Fruit fly (Drosophila melanogaster) whole organism, prepupa: Measurements from ENCODE around the gene CG10650.

Experiments
- CG10631 ChIP-seq: fragments of 200-800 bp; sonication (Bioruptor generic); optimal IDR thresholded peaks from 2 replicates; lab custom pipeline; 2016; ENCODE audit warnings: missing biosample characterization, missing genetic modification characterization
- CG11294 ChIP-seq: fragments of 200-800 bp; sonication (Bioruptor generic); IDR thresholded peaks from 2 replicates; pipeline ENCODE4 v1.3.6; 2022; ENCODE audit warnings: missing biosample characterization, missing genetic modification characterization
- CG11762 ChIP-seq: fragments of 200-800 bp; sonication (Bioruptor generic); optimal IDR thresholded peaks from 3 replicates; lab custom pipeline; 2016; ENCODE audit warnings: missing biosample characterization, missing genetic modification characterization; ENCODE audit not compliant: insufficient read depth
- CG11902 ChIP-seq: fragments of 200-800 bp; sonication (Bioruptor generic); optimal IDR thresholded peaks from 3 replicates; lab custom pipeline; 2016; ENCODE audit warnings: missing biosample characterization, missing genetic modification characterization
- CG15336 ChIP-seq: fragments of 200-800 bp; sonication (Bioruptor generic); IDR thresholded peaks from 2 replicates; pipeline ENCODE4 v1.3.6; 2022; ENCODE audit warnings: missing biosample characterization, missing genetic modification characterization
- CG1621 ChIP-seq: fragments of 200-800 bp; sonication (Bioruptor generic); optimal IDR thresholded peaks from 3 replicates; lab custom pipeline; 2018; ENCODE audit warnings: missing biosample characterization, mild to moderate bottlenecking, missing genetic modification characterization
- CG3032 ChIP-seq: fragments of 200-800 bp; optimal IDR thresholded peaks from 2 replicates; lab custom pipeline; 2019; ENCODE audit warnings: missing biosample characterization, mild to moderate bottlenecking, missing genetic modification characterization, moderate library complexity
- CG31627 ChIP-seq: fragments of 200-800 bp; sonication (Bioruptor generic); optimal IDR thresholded peaks from 3 replicates; lab custom pipeline; 2016; ENCODE audit warnings: missing biosample characterization, missing genetic modification characterization
- CG32006 ChIP-seq: fragments of 200-800 bp; sonication (Bioruptor generic); optimal IDR thresholded peaks from 3 replicates; lab custom pipeline; 2017; ENCODE audit warnings: missing biosample characterization, mild to moderate bottlenecking, missing genetic modification characterization
- CG34406 ChIP-seq: fragments of 200-800 bp; sonication (Bioruptor generic); optimal IDR thresholded peaks from 3 replicates; lab custom pipeline; 2016; ENCODE audit warnings: missing biosample characterization, missing genetic modification characterization
- CG3919 ChIP-seq: fragments of 200-800 bp; sonication (Bioruptor generic); optimal IDR thresholded peaks from 3 replicates; lab custom pipeline; 2016; ENCODE audit warnings: missing biosample characterization, missing genetic modification characterization
- CG4318 ChIP-seq: fragments of 200-800 bp; sonication (Bioruptor generic); optimal IDR thresholded peaks from 3 replicates; lab custom pipeline; 2017; ENCODE audit warnings: missing biosample characterization, mild to moderate bottlenecking, missing genetic modification characterization
- CG6163 ChIP-seq: fragments of 200-800 bp; sonication (Bioruptor generic); IDR thresholded peaks from 3 replicates; pipeline ENCODE4 v1.3.6; 2022; ENCODE audit warnings: missing biosample characterization, missing genetic modification characterization
- CG6276 ChIP-seq: fragments of 200-800 bp; sonication (Bioruptor generic); optimal IDR thresholded peaks from 2 replicates; lab custom pipeline; 2017; ENCODE audit warnings: missing biosample characterization, mild to moderate bottlenecking, missing genetic modification characterization
- CG6808 ChIP-seq: fragments of 200-800 bp; sonication (Bioruptor generic); optimal IDR thresholded peaks from 3 replicates; lab custom pipeline; 2017; ENCODE audit warnings: missing biosample characterization, missing genetic modification characterization, mild to moderate bottlenecking, moderate library complexity, missing genetic modification reagents
- CG7368 ChIP-seq: fragments of 200-800 bp; sonication (Bioruptor generic); optimal IDR thresholded peaks from 3 replicates; lab custom pipeline; 2016; ENCODE audit warnings: missing biosample characterization, missing genetic modification characterization
- CG8119 ChIP-seq: fragments of 200-800 bp; sonication (Bioruptor generic); IDR thresholded peaks from 3 replicates; pipeline ENCODE4 v1.3.6; 2022; ENCODE audit warnings: missing biosample characterization, missing genetic modification characterization
- CG8319 ChIP-seq: fragments of 200-800 bp; sonication (Bioruptor generic); optimal IDR thresholded peaks from 3 replicates; lab custom pipeline; 2016; ENCODE audit warnings: missing biosample characterization, missing genetic modification characterization
- CG9139 ChIP-seq: fragments of 200-800 bp; sonication (Bioruptor generic); optimal IDR thresholded peaks from 3 replicates; lab custom pipeline; 2017; ENCODE audit warnings: missing biosample characterization, mild to moderate bottlenecking, missing genetic modification characterization
- Eip78C ChIP-seq: fragments of 200-800 bp; sonication (Bioruptor generic); peaks from one replicate; lab custom pipeline; 2016; ENCODE audit warnings: missing biosample characterization, missing genetic modification characterization
- Eip93F ChIP-seq: fragments of 200-800 bp; sonication (Bioruptor generic); optimal IDR thresholded peaks from 2 replicates; lab custom pipeline; 2016; ENCODE audit warnings: missing biosample characterization, mild to moderate bottlenecking, missing genetic modification characterization
- Ets21C ChIP-seq: fragments of 200-800 bp; sonication (Bioruptor generic); optimal IDR thresholded peaks from 3 replicates; lab custom pipeline; 2016; ENCODE audit warnings: missing biosample characterization, missing genetic modification characterization
- Ets96B ChIP-seq: fragments of 200-800 bp; optimal IDR thresholded peaks from 2 replicates; lab custom pipeline; 2019; ENCODE audit warnings: missing biosample characterization, mild to moderate bottlenecking, missing genetic modification characterization, moderate library complexity
- Gug ChIP-seq: fragments of 200-800 bp; sonication (Bioruptor generic); IDR thresholded peaks from 2 replicates; pipeline ENCODE4 v1.3.6; 2022; ENCODE audit warnings: missing biosample characterization, missing genetic modification characterization
- Hr38 ChIP-seq: sonication (Bioruptor generic); optimal IDR thresholded peaks from 2 replicates; lab custom pipeline; 2016; ENCODE audit warnings: missing biosample characterization, missing genetic modification characterization
- Hr39 ChIP-seq: fragments of 200-800 bp; sonication (Bioruptor generic); optimal IDR thresholded peaks from 2 replicates; lab custom pipeline; 2016; ENCODE audit warnings: missing biosample characterization, missing genetic modification characterization
- Hr4 ChIP-seq: fragments of 200-800 bp; sonication (Bioruptor generic); optimal IDR thresholded peaks from 3 replicates; lab custom pipeline; 2016; ENCODE audit warnings: missing biosample characterization, missing genetic modification characterization
- Lpt ChIP-seq: fragments of 200-800 bp; sonication (Bioruptor generic); optimal IDR thresholded peaks from 3 replicates; lab custom pipeline; 2016; ENCODE audit warnings: missing biosample characterization, missing genetic modification characterization
- Met ChIP-seq: fragments of 200-800 bp; sonication (Bioruptor generic); optimal IDR thresholded peaks from 3 replicates; lab custom pipeline; 2016; ENCODE audit warnings: missing biosample characterization, missing genetic modification characterization
- OdsH ChIP-seq: fragments of 200-800 bp; sonication (Bioruptor generic); optimal IDR thresholded peaks from 3 replicates; lab custom pipeline; 2016; ENCODE audit warnings: missing biosample characterization, missing genetic modification characterization
- Sox102F ChIP-seq: fragments of 200-800 bp; sonication (Bioruptor generic); optimal IDR thresholded peaks from 2 replicates; lab custom pipeline; 2016; ENCODE audit warnings: missing biosample characterization, mild to moderate bottlenecking, missing genetic modification characterization
- Sox14 ChIP-seq: fragments of 200-800 bp; sonication (Bioruptor generic); optimal IDR thresholded peaks from 3 replicates; lab custom pipeline; 2016; ENCODE audit warnings: missing biosample characterization, missing genetic modification characterization
- Sox15 ChIP-seq: fragments of 200-800 bp; sonication (Bioruptor generic); optimal IDR thresholded peaks from 3 replicates; lab custom pipeline; 2016; ENCODE audit warnings: missing biosample characterization, missing genetic modification characterization
- achi ChIP-seq: fragments of 200-800 bp; sonication (Bioruptor generic); optimal IDR thresholded peaks from 3 replicates; lab custom pipeline; 2016; ENCODE audit warnings: missing biosample characterization, missing genetic modification characterization
- acj6 ChIP-seq: fragments of 200-800 bp; sonication (Bioruptor generic); optimal IDR thresholded peaks from 3 replicates; lab custom pipeline; 2016; ENCODE audit warnings: missing biosample characterization, missing genetic modification characterization
- cyc ChIP-seq: fragments of 200-800 bp; sonication (Bioruptor generic); optimal IDR thresholded peaks from 3 replicates; lab custom pipeline; 2016; ENCODE audit warnings: missing biosample characterization, missing genetic modification characterization
- dac ChIP-seq: fragments of 200-800 bp; sonication (Bioruptor generic); optimal IDR thresholded peaks from 2 replicates; lab custom pipeline; 2017; ENCODE audit warnings: missing biosample characterization, mild to moderate bottlenecking, missing genetic modification characterization
- dsx ChIP-seq: fragments of 200-800 bp; optimal IDR thresholded peaks from 3 replicates; lab custom pipeline; 2019; ENCODE audit warnings: missing biosample characterization, mild to moderate bottlenecking, missing genetic modification characterization, moderate library complexity; ENCODE audit not compliant: poor library complexity, severe bottlenecking
- eg ChIP-seq: fragments of 200-800 bp; sonication (Bioruptor generic); IDR thresholded peaks from 3 replicates; pipeline ENCODE4 v1.3.6; 2022; ENCODE audit warnings: missing biosample characterization, missing genetic modification characterization
- esn ChIP-seq: fragments of 200-800 bp; sonication (Bioruptor generic); optimal IDR thresholded peaks from 2 replicates; lab custom pipeline; 2016; ENCODE audit warnings: missing biosample characterization, mild to moderate bottlenecking, missing genetic modification characterization, moderate library complexity
- fd59A ChIP-seq: fragments of 200-800 bp; sonication (Bioruptor generic); optimal IDR thresholded peaks from 2 replicates; lab custom pipeline; 2017; ENCODE audit warnings: missing biosample characterization, mild to moderate bottlenecking, missing genetic modification characterization, missing genetic modification reagents
- fd85E ChIP-seq: fragments of 200-800 bp; sonication (Bioruptor generic); optimal IDR thresholded peaks from 3 replicates; lab custom pipeline; 2016; ENCODE audit warnings: missing biosample characterization, missing genetic modification characterization
- fkh ChIP-seq: fragments of 200-800 bp; sonication (Bioruptor generic); optimal IDR thresholded peaks from 3 replicates; lab custom pipeline; 2017; ENCODE audit warnings: missing biosample characterization, mild to moderate bottlenecking, missing genetic modification characterization, moderate library complexity
- lz ChIP-seq: fragments of 200-800 bp; sonication (Bioruptor generic); optimal IDR thresholded peaks from 3 replicates; lab custom pipeline; 2016; ENCODE audit warnings: missing biosample characterization, missing genetic modification characterization
- pdm3 ChIP-seq: fragments of 200-800 bp; sonication (Bioruptor generic); optimal IDR thresholded peaks from 3 replicates; lab custom pipeline; 2016; ENCODE audit warnings: missing biosample characterization, missing genetic modification characterization
- salr ChIP-seq, 2 experiments: fragments of 200-800 bp; sonication (Bioruptor generic); optimal IDR thresholded peaks; 3 replicates each; lab custom pipeline; 2016 to 2018; ENCODE audit warnings: missing biosample characterization in 2 of 2, missing genetic modification characterization in 2 of 2, mild to moderate bottlenecking in 1 of 2
- spab ChIP-seq: fragments of 200-800 bp; sonication (Bioruptor generic); optimal IDR thresholded peaks from 2 replicates; lab custom pipeline; 2017; ENCODE audit warnings: missing biosample characterization, mild to moderate bottlenecking, missing genetic modification characterization, missing genetic modification reagents
- vri ChIP-seq: fragments of 200-800 bp; sonication (Bioruptor generic); optimal IDR thresholded peaks from 3 replicates; lab custom pipeline; 2016; ENCODE audit warnings: missing biosample characterization, mild to moderate bottlenecking, missing genetic modification characterization

Gene CG10650

DNA sequence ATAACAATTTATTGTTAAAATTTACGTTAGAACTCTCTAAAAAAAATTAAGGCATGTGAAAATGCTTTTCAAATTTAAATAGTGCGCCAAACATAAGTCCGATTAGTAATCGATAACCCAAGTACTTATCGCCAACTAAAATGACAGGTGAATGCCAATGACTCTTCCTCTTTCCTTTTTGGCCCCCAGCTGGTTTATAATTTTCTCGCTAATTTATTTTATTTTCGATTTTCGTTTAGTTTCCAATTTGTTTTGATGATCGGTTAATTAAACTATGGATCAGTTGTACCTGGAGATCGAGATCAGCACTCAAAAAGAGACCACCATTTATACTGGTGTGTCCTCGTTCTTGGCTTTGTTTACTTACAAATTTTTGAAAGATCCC lies 47.0 kb downstream of the CG10650 start, which contains the start of gene CG10428:
Gene CG10428 (plus strand): TSS at position 161 of the 385 bp plus-strand sequence.
- TF ChIP-seq Hr4 (GFP tag; lab: Kevin White, UChicago) (no peak), CG31627 (GFP tag; lab: Kevin White, UChicago) (no peak), pdm3 (GFP tag; lab: Kevin White, UChicago) (no peak), fkh (GFP tag; lab: Kevin White, UChicago) (peak; percentile 53)

dm6 chr2L:18948065-18948723 lies 47.5 kb downstream of the CG10650 start:
- TF ChIP-seq CG11902 (GFP tag; lab: Kevin White, UChicago), result peak; percentile 43
- TF ChIP-seq CG3919, result peak; percentile 79
- peak; percentile 54 for TF ChIP-seq CG11762 (GFP tag; lab: Kevin White, UChicago)
- TF ChIP-seq achi (GFP tag; lab: Kevin White, UChicago), result peak; percentile 83
- peak; percentile 52 for TF ChIP-seq Sox15 (GFP tag; lab: Kevin White, UChicago)
- TF ChIP-seq salr (GFP tag; optimal IDR thresholded peaks at IDR 0.05; lab: Kevin White, UChicago), result peak in 1 of 2 experiments; percentile 90
- peak; percentile 81 for TF ChIP-seq CG31627 (GFP tag; lab: Kevin White, UChicago)
- TF ChIP-seq CG34406, result peak; percentile 75
- peak; percentile 59 for TF ChIP-seq CG4318
- no peak for TF ChIP-seq CG11294
- peak; percentile 55 for TF ChIP-seq Gug (GFP tag; lab: Robert Waterston, UW)
- TF ChIP-seq cyc (GFP tag; lab: Kevin White, UChicago), result peak; percentile 78
- TF ChIP-seq Hr38, result no peak
- TF ChIP-seq Eip78C, result peak; percentile 95
- TF ChIP-seq esn, result peak; percentile 92
- TF ChIP-seq CG7368 (GFP tag; lab: Kevin White, UChicago), result peak; percentile 64
- peak; percentile 73 for TF ChIP-seq CG6163 (GFP tag; lab: Robert Waterston, UW)
- no peak for TF ChIP-seq fd85E (GFP tag; lab: Kevin White, UChicago)
- TF ChIP-seq dac (GFP tag; lab: Kevin White, UChicago), result peak; percentile 38
- peak; percentile 73 for TF ChIP-seq Hr39 (GFP tag; lab: Kevin White, UChicago)
- TF ChIP-seq Sox102F (GFP tag; lab: Kevin White, UChicago), result peak; percentile 84
- TF ChIP-seq Ets21C (GFP tag; lab: Kevin White, UChicago), result peak; percentile 64
- peak; percentile 91 for TF ChIP-seq CG10631 (GFP tag; lab: Kevin White, UChicago)
- peak; percentile 91 for TF ChIP-seq CG8119 (GFP tag; lab: Robert Waterston, UW)
- peak; percentile 89 for TF ChIP-seq pdm3 (GFP tag; lab: Kevin White, UChicago)
- TF ChIP-seq dsx (GFP tag; lab: Kevin White, UChicago), result peak; percentile 86
- peak; percentile 86 for TF ChIP-seq spab (GFP tag; lab: Kevin White, UChicago)
- peak; percentile 85 for TF ChIP-seq Ets96B (tag; lab: Kevin White, UChicago)
- peak; percentile 87 for TF ChIP-seq CG15336 (GFP tag; lab: Robert Waterston, UW)
- peak; percentile 52; the same call in 2 of the 3 replicates for TF ChIP-seq eg (GFP tag; lab: Robert Waterston, UW)
- TF ChIP-seq CG1621 (tag; lab: Kevin White, UChicago), result peak; percentile 75
- TF ChIP-seq CG9139 (GFP tag; lab: Kevin White, UChicago), result peak; percentile 69
- TF ChIP-seq Eip93F (GFP tag; lab: Kevin White, UChicago), result no peak
- peak; percentile 53 for TF ChIP-seq CG8319 (GFP tag; lab: Kevin White, UChicago)
- TF ChIP-seq OdsH (GFP tag; lab: Kevin White, UChicago), result peak; percentile 84
- peak; percentile 85 for TF ChIP-seq Lpt (GFP tag; lab: Kevin White, UChicago)
- peak; percentile 85 for TF ChIP-seq lz (GFP tag; lab: Kevin White, UChicago)
- peak; percentile 88 for TF ChIP-seq Met (GFP tag; lab: Kevin White, UChicago)
- peak; percentile 81 for TF ChIP-seq Hr4 (GFP tag; lab: Kevin White, UChicago)
- TF ChIP-seq vri, result peak; percentile 79
- peak; percentile 65 for TF ChIP-seq CG6276 (GFP tag; lab: Kevin White, UChicago)
- TF ChIP-seq CG6808 (GFP tag; lab: Kevin White, UChicago), result peak; percentile 89
- TF ChIP-seq Sox14 (GFP tag; lab: Kevin White, UChicago), result peak; percentile 83
- no peak for TF ChIP-seq fkh (GFP tag; lab: Kevin White, UChicago)
- TF ChIP-seq fd59A (GFP tag; lab: Kevin White, UChicago), result peak; percentile 86
- TF ChIP-seq CG3032 (tag; lab: Kevin White, UChicago), result peak; percentile 89
- TF ChIP-seq CG32006 (GFP tag; lab: Kevin White, UChicago), result peak; percentile 88
- TF ChIP-seq acj6 (GFP tag; lab: Kevin White, UChicago), result peak; percentile 92
